Fruit fly (Drosophila melanogaster) whole organism, adult: Measurements from ENCODE around the gene CG12541.

Source experiments
- CG11617 ChIP-seq: fragments of 200-800 bp; sonication (Bioruptor generic); optimal IDR thresholded peaks from 2 replicates; lab custom pipeline; 2017; ENCODE audit warnings: mild to moderate bottlenecking, missing biosample characterization, missing genetic modification reagents, missing genetic modification characterization
- CG14711 ChIP-seq: fragments of 200-800 bp; sonication (Bioruptor generic); optimal IDR thresholded peaks from 2 replicates; lab custom pipeline; 2018; ENCODE audit warnings: missing biosample characterization, mild to moderate bottlenecking, missing genetic modification characterization, moderate library complexity
- CG33017 ChIP-seq: fragments of 200-800 bp; sonication (Bioruptor generic); optimal IDR thresholded peaks from 2 replicates; lab custom pipeline; 2018; ENCODE audit warnings: missing biosample characterization, mild to moderate bottlenecking, missing genetic modification characterization, moderate library complexity
- CG7045 ChIP-seq: fragments of 200-800 bp; sonication (Bioruptor generic); optimal IDR thresholded peaks from 2 replicates; lab custom pipeline; 2017; ENCODE audit warnings: missing biosample characterization, mild to moderate bottlenecking, missing genetic modification characterization
- CG7101 ChIP-seq: fragments of 200-800 bp; sonication (Bioruptor generic); optimal IDR thresholded peaks from 2 replicates; lab custom pipeline; 2018; ENCODE audit warnings: missing biosample characterization, mild to moderate bottlenecking, missing genetic modification characterization, moderate library complexity
- Clk ChIP-seq: fragments of 200-800 bp; sonication (Bioruptor generic); optimal IDR thresholded peaks from 2 replicates; lab custom pipeline; 2017; ENCODE audit warnings: missing biosample characterization, missing genetic modification characterization
- Hr96 ChIP-seq: fragments of 200-800 bp; sonication (Bioruptor generic); optimal IDR thresholded peaks from 2 replicates; lab custom pipeline; 2016; ENCODE audit warnings: missing biosample characterization, missing genetic modification characterization
- cic ChIP-seq: fragments of 200-800 bp; sonication (Bioruptor generic); optimal IDR thresholded peaks from 2 replicates; lab custom pipeline; 2017; ENCODE audit warnings: missing biosample characterization, mild to moderate bottlenecking, missing genetic modification characterization, moderate library complexity
- cnc ChIP-seq, 2 experiments: fragments of >200 bp; optimal IDR thresholded peaks; 2 replicates each; lab custom pipeline; 2017
- pad ChIP-seq: fragments of 200-800 bp; sonication (Bioruptor generic); optimal IDR thresholded peaks from 3 replicates; lab custom pipeline; 2017; ENCODE audit warnings: missing biosample characterization, missing genetic modification characterization, mild to moderate bottlenecking, moderate library complexity, missing genetic modification reagents
- tj ChIP-seq: fragments of 200-800 bp; sonication (Bioruptor generic); optimal IDR thresholded peaks from 3 replicates; lab custom pipeline; 2017; ENCODE audit warnings: missing biosample characterization, mild to moderate bottlenecking, missing genetic modification characterization, moderate library complexity
- toe ChIP-seq: fragments of 200-800 bp; sonication (Bioruptor generic); optimal IDR thresholded peaks from 2 replicates; lab custom pipeline; 2016; ENCODE audit warnings: missing biosample characterization, missing genetic modification characterization

dm6 chrX:6994473-6995179, 71.2 kb downstream of the CG12541 start:
- TF ChIP-seq cnc (optimal IDR thresholded peaks at IDR 0.05; lab: Kevin White, UChicago) (no peak), CG33017 (tag; lab: Kevin White, UChicago) (no peak), CG11617 (GFP tag; lab: Kevin White, UChicago) (no peak), CG14711 (no peak), pad (no peak), cic (no peak), toe (GFP tag; lab: Kevin White, UChicago) (no peak), CG7101 (peak; percentile 8), Hr96 (GFP tag; lab: Kevin White, UChicago) (no peak), Clk (GFP tag; lab: Kevin White, UChicago) (no peak), tj (no peak), CG7045 (GFP tag; lab: Kevin White, UChicago) (no peak)
